Worm (Caenorhabditis elegans) whole organism, L4/young adult: Measurements from ENCODE around the gene fbxb-106.

Experiments used
- W03F9.2 ChIP-seq: fragments of 150-350 bp; optimal IDR thresholded peaks from 2 replicates; lab custom pipeline; 2014; ENCODE audit warnings: missing biosample characterization, missing genetic modification characterization
- dao-5 ChIP-seq: sonication (generic microtip); optimal IDR thresholded peaks from 2 replicates; lab custom pipeline; 2016; ENCODE audit warnings: missing genotype, missing genetic modification characterization, moderate library complexity, missing compliant biosample characterization
- him-1 ChIP-seq: sonication (generic microtip); optimal IDR thresholded peaks from 2 replicates; lab custom pipeline; 2016; ENCODE audit warnings: missing genotype, missing genetic modification reagents, missing genetic modification characterization, missing compliant biosample characterization

The fbxb-106 gene

DNA sequence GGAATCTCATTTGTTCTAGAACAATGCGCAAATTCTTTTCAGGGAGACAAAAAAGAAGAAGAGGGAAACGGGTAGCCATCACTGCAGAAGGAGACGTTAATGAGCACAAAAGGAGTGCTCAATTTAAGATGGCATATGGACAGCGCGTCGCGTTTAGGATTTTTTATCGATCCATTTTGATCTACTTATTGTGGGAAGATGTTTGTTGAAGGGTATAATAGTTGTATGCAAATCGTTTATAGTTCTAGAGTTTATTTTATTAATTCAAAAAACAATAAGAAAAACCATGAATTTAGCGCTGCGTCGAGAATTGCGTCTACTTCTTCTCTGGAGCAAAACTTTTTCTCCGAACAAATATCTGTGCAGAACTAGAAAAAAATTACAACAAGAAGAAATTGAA lies 11.3 kb downstream of the fbxb-106 start, which contains the start of gene sdz-9:
sdz-9 (minus strand) TSS at position 101 of the 400 bp plus-strand sequence.
- TF ChIP-seq W03F9.2 (no peak), him-1 (no peak), dao-5 (tag; lab: Kevin White, UChicago) (no peak)

DNA sequence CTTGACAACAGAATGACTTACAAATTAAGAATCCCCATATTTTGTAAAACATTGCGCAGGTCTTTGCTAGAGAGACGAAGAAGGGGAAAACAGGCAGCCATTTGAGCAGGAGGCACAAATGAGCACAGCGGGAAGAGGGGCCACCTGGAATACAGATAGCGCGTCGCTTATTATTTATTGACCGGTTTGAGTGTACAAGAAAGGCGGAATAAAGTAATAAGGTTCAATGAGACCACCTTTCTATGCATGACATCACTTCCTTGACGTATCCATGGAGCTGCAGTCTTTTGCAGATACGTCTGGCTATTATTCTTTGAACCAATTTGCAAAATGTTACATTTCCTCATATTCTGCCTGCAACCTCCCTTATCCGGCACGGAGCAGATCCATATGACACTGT lies 12.7 kb downstream of the fbxb-106 start, which contains the start of gene fbxb-111:
fbxb-111 (minus strand) TSS at position 101 of the 400 bp plus-strand sequence.
- no peak for TF ChIP-seq dao-5 (tag; lab: Kevin White, UChicago)
- no peak for TF ChIP-seq him-1
- TF ChIP-seq W03F9.2, result no peak

DNA sequence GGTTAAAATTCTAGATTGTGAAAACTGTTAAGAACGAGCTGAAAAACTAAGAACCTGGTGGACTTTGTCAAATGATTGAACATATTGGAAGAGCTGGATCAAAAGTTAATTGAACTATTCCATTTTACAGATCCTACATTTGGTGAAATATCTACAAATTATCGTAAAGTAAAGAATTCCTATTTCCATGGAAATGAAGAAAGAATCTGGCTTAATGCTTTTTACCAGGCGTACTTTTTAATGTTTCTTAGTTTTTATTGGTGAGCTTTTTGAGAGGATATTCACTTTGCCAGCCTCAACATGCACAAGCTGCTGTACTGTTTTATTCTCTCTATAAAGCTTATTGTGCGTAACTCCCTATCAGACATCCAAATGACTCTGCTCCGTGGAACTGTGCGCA lies 15.6 kb downstream of the fbxb-106 start, which contains the start of gene F08D12.4:
F08D12.4 (plus strand) TSS at position 301 of the 400 bp plus-strand sequence.
- no peak for TF ChIP-seq W03F9.2

DNA sequence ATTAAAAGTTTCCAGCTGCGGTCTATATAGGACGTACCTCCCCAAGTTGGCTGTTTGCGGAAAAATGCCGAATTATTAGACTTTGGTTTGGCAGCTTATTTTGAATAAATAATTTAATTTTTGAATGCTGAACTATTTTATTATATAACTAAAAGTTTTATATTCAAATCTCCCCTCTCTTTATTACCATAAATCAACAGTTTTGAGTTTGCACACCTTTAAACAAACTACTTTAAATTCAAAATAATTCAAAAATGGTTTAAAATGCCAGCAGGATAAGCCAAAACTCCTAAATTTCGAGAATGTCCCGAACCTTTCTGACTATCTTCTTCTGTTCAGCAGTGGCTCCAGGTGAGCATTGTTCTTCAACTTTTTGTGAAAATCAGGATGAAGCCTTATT lies 17.0 kb downstream of the fbxb-106 start, which contains the start of gene F08D12.3:
F08D12.3 (plus strand) TSS at position 301 of the 400 bp plus-strand sequence.
- no peak for TF ChIP-seq dao-5 (tag; lab: Kevin White, UChicago)
- no peak for TF ChIP-seq him-1
- TF ChIP-seq W03F9.2, result no peak

DNA sequence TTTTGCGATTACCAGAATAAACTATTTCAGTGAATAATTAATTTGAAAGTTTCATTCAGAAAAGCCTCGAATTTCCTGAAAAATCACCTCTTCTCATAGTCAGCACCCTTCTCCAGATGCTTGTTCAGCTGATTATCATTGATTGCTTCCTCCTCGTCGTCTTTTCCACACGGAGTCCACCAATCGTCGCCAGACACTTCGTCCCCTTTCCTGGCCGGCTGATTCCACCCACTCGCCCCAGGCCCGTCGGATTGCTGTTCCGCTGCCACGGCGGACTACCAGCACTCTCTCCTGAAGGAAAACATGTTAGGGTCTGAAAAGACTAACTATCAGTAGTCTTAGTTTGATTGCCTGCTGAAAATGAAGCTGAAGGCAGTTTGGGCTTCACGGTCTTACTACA lies 18.6 kb downstream of the fbxb-106 start:
- no peak for TF ChIP-seq him-1
- TF ChIP-seq W03F9.2, result no peak
- no peak for TF ChIP-seq dao-5 (tag; lab: Kevin White, UChicago)

DNA sequence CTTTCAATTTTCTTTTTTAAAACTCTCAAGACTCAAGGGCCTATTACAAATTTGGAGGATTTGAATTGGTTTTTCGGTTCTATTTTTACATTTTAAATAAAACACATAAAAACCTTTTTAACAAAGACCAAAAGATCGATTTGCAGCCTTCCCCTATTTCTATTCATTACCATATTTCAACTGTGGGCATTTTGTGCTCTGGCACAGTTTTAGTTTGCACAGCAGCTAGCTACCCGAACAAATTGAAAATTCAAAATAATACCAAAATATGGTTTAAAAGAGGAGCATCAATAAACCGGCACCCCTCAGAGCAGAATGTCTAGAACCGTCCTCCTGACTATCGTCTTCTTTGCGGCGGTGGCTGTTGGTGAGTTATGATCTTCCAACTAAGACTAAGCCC lies 19.1 kb downstream of the fbxb-106 start, which contains the start of gene F08D12.2:
F08D12.2 (plus strand) TSS at position 301 of the 400 bp plus-strand sequence.
- TF ChIP-seq him-1 (no peak), W03F9.2 (no peak), dao-5 (tag; lab: Kevin White, UChicago) (no peak)

DNA sequence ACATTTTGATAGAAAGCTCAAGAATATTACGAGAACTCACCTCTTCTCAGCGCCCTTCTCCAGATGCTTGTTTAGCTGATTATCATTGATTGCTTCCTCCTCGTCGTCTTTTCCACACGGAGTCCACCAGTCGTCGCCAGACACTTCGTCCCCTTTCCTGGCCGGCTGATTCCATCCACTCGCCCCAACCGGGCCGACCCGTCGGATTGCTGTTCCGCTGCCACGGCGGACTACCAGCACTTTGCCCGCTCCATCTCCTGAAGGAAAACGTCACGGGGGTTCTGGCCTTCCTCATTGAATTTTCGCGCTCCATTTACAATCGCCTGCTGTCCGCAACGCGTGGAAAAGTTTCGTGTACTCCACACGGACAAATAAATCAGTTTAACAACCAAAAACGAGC lies 21.2 kb downstream of the fbxb-106 start:
- TF ChIP-seq him-1 (no peak), W03F9.2 (no peak), dao-5 (tag; lab: Kevin White, UChicago) (no peak)

DNA sequence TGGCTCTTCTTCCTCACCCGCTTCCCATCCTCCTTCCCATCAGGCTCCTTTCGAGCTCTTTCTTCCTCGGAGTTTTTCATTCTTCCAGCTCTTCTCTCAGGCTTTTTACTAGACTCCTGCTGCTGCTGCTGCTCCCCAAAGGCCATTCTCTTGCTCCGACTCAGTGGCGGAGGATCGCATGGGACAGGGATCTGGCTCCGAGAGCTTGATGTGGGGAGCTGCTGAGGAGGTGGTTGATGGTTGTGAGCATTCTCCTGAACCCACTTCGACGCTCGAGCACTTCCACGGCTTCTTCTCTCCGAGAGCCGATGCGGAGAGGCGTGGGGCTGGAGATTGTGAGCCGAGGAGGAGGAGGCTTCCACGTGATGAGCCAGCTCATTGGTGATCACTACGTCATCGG lies 23.6 kb downstream of the fbxb-106 start:
- TF ChIP-seq dao-5 (tag; lab: Kevin White, UChicago) (no peak), W03F9.2 (no peak), him-1 (no peak)

DNA sequence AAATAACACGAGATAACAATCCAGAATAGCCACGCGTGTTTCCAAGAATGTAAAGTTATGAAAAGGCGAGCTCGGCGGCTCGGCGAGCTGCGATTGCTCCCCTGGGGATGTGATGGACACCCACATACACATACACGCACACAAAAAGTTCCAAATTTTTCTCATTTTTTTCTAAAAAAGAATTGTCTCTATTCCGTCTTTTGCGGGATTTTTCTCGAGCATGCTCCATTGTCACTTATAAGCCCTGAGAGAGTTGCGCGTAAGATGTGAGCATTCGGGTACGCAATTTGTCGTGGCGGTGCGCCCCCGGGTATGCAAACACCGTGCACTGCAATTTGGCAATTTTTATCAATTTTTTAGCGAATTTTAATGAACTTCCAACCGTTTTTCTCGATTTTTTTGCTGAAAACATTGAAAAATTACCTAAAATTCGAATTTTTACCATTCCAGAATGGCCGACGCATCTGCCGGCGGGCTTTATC lies 24.9 kb downstream of the fbxb-106 start, which contains the start of the genes F08D12.12 and srpa-72:
F08D12.12 (minus strand) TSS at position 51 of the 482 bp plus-strand sequence.
srpa-72 (plus strand) TSS at position 451 of the 482 bp plus-strand sequence.
- no peak for TF ChIP-seq dao-5 (tag; lab: Kevin White, UChicago)
- TF ChIP-seq W03F9.2, result no peak
- TF ChIP-seq him-1, result no peak

DNA sequence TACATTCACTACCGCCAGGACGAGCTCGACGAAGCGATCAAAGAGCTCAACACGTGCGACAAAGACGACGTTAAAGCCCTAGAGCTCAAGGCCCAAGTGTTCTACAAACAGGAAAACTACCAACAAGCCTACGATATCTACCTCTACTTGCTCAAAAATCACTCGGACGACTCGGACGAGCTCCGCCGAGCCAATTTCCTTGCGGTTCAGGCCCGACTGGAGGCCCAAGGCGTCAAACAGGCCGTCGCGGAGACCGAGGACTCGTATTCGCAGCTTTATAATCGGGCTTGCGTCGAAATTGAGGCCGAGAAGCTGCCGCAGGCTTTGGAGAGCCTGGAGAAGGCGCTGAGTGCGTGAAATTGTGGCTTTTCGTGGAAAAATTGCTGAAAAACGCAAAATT lies 25.6 kb downstream of the fbxb-106 start:
- no peak for TF ChIP-seq him-1
- no peak for TF ChIP-seq dao-5 (tag; lab: Kevin White, UChicago)
- no peak for TF ChIP-seq W03F9.2

DNA sequence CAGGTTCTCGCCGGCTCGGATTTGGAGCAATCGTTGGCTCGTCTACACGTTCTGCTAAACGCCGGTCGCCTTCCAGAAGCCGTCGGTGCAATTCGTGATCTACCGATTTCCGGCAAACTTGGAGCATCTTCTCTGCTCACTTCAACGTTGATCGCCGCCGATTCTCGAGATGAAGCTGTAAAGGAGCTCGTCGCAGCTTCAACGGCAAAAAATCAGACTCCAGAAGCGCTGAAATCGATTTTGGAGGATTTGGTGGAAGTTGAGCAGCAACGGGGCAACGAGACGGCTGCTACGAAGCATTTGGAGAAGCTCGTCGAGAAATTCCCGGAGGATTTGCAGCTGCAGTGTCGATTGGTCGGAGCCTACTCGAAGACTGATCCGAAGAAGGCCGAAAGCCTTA lies 29.5 kb downstream of the fbxb-106 start:
- TF ChIP-seq him-1 (no peak), W03F9.2 (no peak), dao-5 (tag; lab: Kevin White, UChicago) (no peak)

DNA sequence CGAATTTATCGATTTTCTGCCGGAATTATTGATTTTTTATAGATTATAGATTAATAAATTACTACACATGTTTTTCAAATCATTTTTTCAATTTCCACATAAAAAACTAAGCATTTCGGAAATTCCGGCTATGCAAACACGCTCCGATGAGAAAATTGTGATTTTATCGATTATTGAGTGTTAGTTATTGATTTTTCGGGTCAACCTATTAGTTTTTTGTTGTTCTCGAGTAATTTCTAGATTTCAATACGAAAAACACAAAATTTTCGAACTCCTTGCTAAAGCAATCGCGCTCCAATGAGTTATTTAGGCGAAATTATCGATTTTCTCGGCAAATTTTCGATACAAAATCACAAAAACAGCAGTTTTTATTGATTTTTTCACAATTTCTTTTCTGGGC lies 33.2 kb downstream of the fbxb-106 start:
- TF ChIP-seq W03F9.2 (no peak), him-1 (no peak), dao-5 (tag; lab: Kevin White, UChicago) (no peak)

DNA sequence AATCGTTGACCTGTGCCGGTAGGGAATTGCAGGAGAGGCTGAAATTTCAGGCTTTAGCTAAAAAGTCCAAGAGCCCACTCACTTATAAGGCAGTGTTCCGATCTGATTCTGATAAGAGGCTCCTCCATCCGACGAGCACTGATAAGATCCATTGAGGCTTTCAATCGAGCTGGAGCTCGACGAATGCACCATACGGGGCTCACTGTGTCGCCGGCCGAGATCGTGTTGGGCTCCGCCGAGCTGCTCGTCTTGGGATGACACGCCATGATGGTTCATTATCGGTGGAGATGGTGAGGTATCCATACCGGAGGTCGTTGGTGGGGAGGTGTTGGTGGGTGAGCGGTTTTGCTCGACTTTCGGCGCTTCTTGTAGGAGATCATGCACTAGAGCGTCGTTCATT lies 34.2 kb downstream of the fbxb-106 start:
- TF ChIP-seq dao-5 (tag; lab: Kevin White, UChicago), result no peak
- TF ChIP-seq W03F9.2, result no peak
- TF ChIP-seq him-1, result no peak

DNA sequence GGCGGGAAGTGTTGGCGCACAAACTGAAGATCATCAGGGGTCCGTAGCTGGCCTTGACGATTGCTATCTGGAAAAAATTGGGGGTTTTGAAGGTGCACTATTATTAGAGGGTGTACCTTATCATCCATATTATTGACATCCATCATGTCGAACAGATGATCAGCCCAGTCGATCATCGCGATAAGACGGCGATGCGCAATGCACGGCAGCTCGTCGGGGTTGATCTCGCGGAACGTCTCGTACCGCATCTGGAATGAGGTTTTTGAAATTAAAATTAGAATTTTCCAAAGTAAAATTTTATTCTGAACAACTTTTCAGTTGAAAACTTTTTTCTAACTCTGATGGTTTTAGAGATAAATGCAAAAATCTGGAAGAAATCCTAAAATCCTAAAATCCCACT lies 35.7 kb downstream of the fbxb-106 start:
- no peak for TF ChIP-seq dao-5 (tag; lab: Kevin White, UChicago)
- TF ChIP-seq W03F9.2, result no peak
- TF ChIP-seq him-1, result no peak

DNA sequence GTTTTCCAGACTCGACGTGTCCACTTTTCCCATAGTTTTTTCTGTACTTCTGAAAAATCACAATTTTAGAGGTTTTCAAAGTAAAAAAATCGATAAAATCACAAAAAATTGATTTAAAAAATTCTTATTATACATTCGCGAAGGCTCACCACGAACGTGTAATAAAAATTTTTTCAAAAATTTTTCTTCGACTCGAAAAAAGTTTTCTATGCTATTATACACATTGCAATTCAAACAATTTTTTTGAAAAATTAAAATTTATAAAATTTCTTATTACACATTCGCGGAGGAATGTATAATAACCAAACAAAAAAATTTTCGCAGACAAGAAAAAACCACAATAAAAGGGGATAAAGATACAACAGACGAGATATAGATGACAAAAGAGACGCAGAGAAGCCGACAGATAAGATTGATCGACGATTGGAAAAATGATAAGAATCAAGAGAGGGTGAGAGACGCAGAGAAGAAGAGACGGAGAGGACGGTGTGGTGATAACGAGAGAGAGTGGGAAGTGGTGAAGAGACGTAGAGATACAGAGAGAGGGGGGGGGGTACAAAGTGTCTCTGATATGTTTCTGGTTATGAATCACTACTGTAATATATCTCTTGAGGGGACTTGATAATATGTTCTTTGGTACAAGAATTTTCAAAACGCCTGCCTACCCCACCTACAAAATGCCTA lies 38.5 kb downstream of the fbxb-106 start, which contains the start of gene nhr-119:
nhr-119 (minus strand) TSS at position 51 of the 684 bp plus-strand sequence.
- no peak for TF ChIP-seq him-1
- no peak for TF ChIP-seq dao-5 (tag; lab: Kevin White, UChicago)
- peak; percentile 38 for TF ChIP-seq W03F9.2
